ENCODE assay signal across 1 fruit fly cellular context in the genomic region with DNA sequence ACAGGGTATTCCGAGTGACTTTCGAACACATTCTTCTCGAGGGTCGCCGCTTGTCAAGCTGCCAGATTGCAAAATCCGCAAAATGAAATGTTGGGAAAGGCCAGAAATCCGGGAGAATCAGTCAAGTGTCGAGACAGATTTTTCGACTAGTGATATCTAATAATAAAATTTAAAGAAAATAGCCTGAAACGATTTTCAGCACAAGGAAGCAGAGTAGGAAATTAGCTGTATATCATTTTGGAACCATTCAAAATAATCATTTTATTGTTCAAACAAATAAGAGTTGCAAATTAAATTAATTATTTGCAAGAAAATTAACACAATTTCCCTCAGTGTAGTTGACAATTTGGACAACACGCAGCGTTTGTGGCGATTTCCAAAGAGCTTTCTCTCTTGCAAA.
TF ChIP-seq lines count a peak whose summit lies in the region.

No protein-coding gene starts in this region.

TF ChIP-seq in whole organism, embryonic, 481 proteins besides CTCF, POLR2A, EP300 and RAD21 (continued from another document):
- TF ChIP-seq dysf (GFP tag; IDR thresholded peaks at IDR 0.05; lab: Robert Waterston, UW), result peak; percentile 28; the same call in 1 of the 3 replicates
- 0 out of 3 replicates have a peak, but pooled peaks have one; percentile 32 for TF ChIP-seq CG11695 (GFP tag; IDR thresholded peaks at IDR 0.05; lab: Robert Waterston, UW)
- 0 out of 2 replicates have a peak, but pooled peaks have one; percentile 10 for TF ChIP-seq CG32532 (GFP tag; IDR thresholded peaks at IDR 0.05; lab: Robert Waterston, UW)
- no peak for TF ChIP-seq HLH4C (GFP tag; IDR thresholded peaks at IDR 0.05; lab: Robert Waterston, UW; ENCODE audit: partially characterized antibody)
- TF ChIP-seq HHEX (GFP tag; optimal IDR thresholded peaks at IDR 0.05; lab: Kevin White, UChicago), result peak; percentile 17
- no peak for TF ChIP-seq CG4404 (GFP tag; IDR thresholded peaks at IDR 0.05; lab: Robert Waterston, UW)
- TF ChIP-seq CG10462 (GFP tag; optimal IDR thresholded peaks at IDR 0.05; lab: Kevin White, UChicago), result no peak
- TF ChIP-seq Six4 (GFP tag; optimal IDR thresholded peaks at IDR 0.05; lab: Kevin White, UChicago), result no peak
- TF ChIP-seq knrl (GFP tag; IDR thresholded peaks at IDR 0.05; lab: Robert Waterston, UW; ENCODE audit: partially characterized antibody), result no peak
- TF ChIP-seq prd (optimal IDR thresholded peaks at IDR 0.05; lab: Kevin White, UChicago), result no peak
- TF ChIP-seq prd (GFP tag; IDR thresholded peaks at IDR 0.05; lab: Robert Waterston, UW), result 0 out of 3 replicates have a peak, but pooled peaks have one; percentile 24
- TF ChIP-seq row (GFP tag; IDR thresholded peaks at IDR 0.05; lab: Robert Waterston, UW), result peak; percentile 35
- TF ChIP-seq hkb (optimal IDR thresholded peaks at IDR 0.05; lab: Kevin White, UChicago), result no peak
- TF ChIP-seq hkb (GFP tag; IDR thresholded peaks at IDR 0.05; lab: Robert Waterston, UW), result no peak
